Worm (Caenorhabditis elegans) whole organism, late embryonic: ENCODE measurements around the gene F59A6.13.

Experiments used
- C38D4.7 ChIP-seq: fragments of 200-800 bp; sonication (Bioruptor generic); optimal IDR thresholded peaks from 2 replicates; lab custom pipeline; 2018; ENCODE audit warnings: mild to moderate bottlenecking, missing genetic modification characterization, moderate library complexity, missing compliant biosample characterization
- F13H6.1 ChIP-seq: sonication (generic microtip); optimal IDR thresholded peaks from 2 replicates; lab custom pipeline; 2016; ENCODE audit warnings: missing genetic modification characterization, missing compliant biosample characterization
- K09A11.1 ChIP-seq: sonication (generic microtip); optimal IDR thresholded peaks from 2 replicates; lab custom pipeline; 2017; ENCODE audit warnings: antibody characterized with exemption, mild to moderate bottlenecking, missing genetic modification characterization, missing compliant biosample characterization; ENCODE audit not compliant: insufficient read depth
- ahr-1 ChIP-seq: sonication (generic microtip); optimal IDR thresholded peaks from 2 replicates; lab custom pipeline; 2016; ENCODE audit warnings: missing genetic modification characterization, missing compliant biosample characterization
- ama-1 ChIP-seq: fragments of 150-350 bp; optimal IDR thresholded peaks from 2 replicates; lab custom pipeline; 2014
- ceh-18 ChIP-seq: sonication (generic microtip); optimal IDR thresholded peaks from 2 replicates; lab custom pipeline; 2016; ENCODE audit warnings: missing genetic modification characterization, missing compliant biosample characterization
- ceh-19 ChIP-seq: fragments of 200-800 bp; sonication (Bioruptor generic); optimal IDR thresholded peaks from 2 replicates; lab custom pipeline; 2018; ENCODE audit warnings: mild to moderate bottlenecking, missing genetic modification characterization, missing compliant biosample characterization
- ceh-2 ChIP-seq: sonication (generic microtip); optimal IDR thresholded peaks from 2 replicates; lab custom pipeline; 2016; ENCODE audit warnings: missing genotype, missing genetic modification characterization, missing compliant biosample characterization
- ceh-24 ChIP-seq: sonication (generic microtip); optimal IDR thresholded peaks from 2 replicates; lab custom pipeline; 2016; ENCODE audit warnings: mild to moderate bottlenecking, missing genetic modification characterization, missing compliant biosample characterization
- ceh-31 ChIP-seq: sonication (generic microtip); optimal IDR thresholded peaks from 2 replicates; lab custom pipeline; 2016; ENCODE audit warnings: missing genetic modification characterization, missing compliant biosample characterization
- ceh-34 ChIP-seq: sonication (generic microtip); optimal IDR thresholded peaks from 2 replicates; lab custom pipeline; 2016; ENCODE audit warnings: mild to moderate bottlenecking, missing genetic modification characterization, missing compliant biosample characterization
- ceh-6 ChIP-seq: fragments of 200-800 bp; sonication (Bioruptor generic); optimal IDR thresholded peaks from 2 replicates; lab custom pipeline; 2018; ENCODE audit warnings: mild to moderate bottlenecking, missing genetic modification characterization, missing compliant biosample characterization
- che-1 ChIP-seq: sonication (generic microtip); optimal IDR thresholded peaks from 2 replicates; lab custom pipeline; 2016; ENCODE audit warnings: mild to moderate bottlenecking, missing genetic modification characterization, missing compliant biosample characterization
- dmd-4 ChIP-seq: sonication (generic microtip); optimal IDR thresholded peaks from 2 replicates; lab custom pipeline; 2016; ENCODE audit warnings: borderline replicate concordance, missing genetic modification characterization, missing compliant biosample characterization
- elt-2 ChIP-seq: sonication (generic microtip); optimal IDR thresholded peaks from 2 replicates; lab custom pipeline; 2016; ENCODE audit warnings: missing genetic modification reagents, missing genetic modification characterization, missing compliant biosample characterization
- elt-4 ChIP-seq: sonication (generic microtip); optimal IDR thresholded peaks from 2 replicates; lab custom pipeline; 2016; ENCODE audit warnings: missing genetic modification characterization, missing compliant biosample characterization
- eyg-1 ChIP-seq: sonication (generic microtip); optimal IDR thresholded peaks from 2 replicates; lab custom pipeline; 2016; ENCODE audit warnings: missing genotype, missing genetic modification characterization, missing compliant biosample characterization
- gmeb-2 ChIP-seq: sonication (generic microtip); optimal IDR thresholded peaks from 2 replicates; lab custom pipeline; 2016; ENCODE audit warnings: missing genetic modification characterization, inconsistent platforms, missing compliant biosample characterization
- hlh-13 ChIP-seq: fragments of 200-800 bp; sonication (Bioruptor generic); optimal IDR thresholded peaks from 2 replicates; lab custom pipeline; 2018; ENCODE audit warnings: mild to moderate bottlenecking, missing genetic modification characterization, missing compliant biosample characterization
- hlh-15 ChIP-seq: sonication (generic microtip); optimal IDR thresholded peaks from 2 replicates; lab custom pipeline; 2016; ENCODE audit warnings: missing genetic modification characterization, missing compliant biosample characterization
- hlh-30 ChIP-seq: sonication (generic microtip); optimal IDR thresholded peaks from 2 replicates; lab custom pipeline; 2017; ENCODE audit warnings: antibody characterized with exemption, missing genetic modification characterization, missing compliant biosample characterization; ENCODE audit not compliant: insufficient read depth
- hlh-6 ChIP-seq: sonication (generic microtip); optimal IDR thresholded peaks from 2 replicates; lab custom pipeline; 2016; ENCODE audit warnings: missing genotype, missing genetic modification characterization, missing compliant biosample characterization
- hlh-8 ChIP-seq: sonication (generic microtip); optimal IDR thresholded peaks from 2 replicates; lab custom pipeline; 2016; ENCODE audit warnings: missing genotype, missing genetic modification characterization, missing compliant biosample characterization
- nfya-1 ChIP-seq: sonication (generic microtip); optimal IDR thresholded peaks from 2 replicates; lab custom pipeline; 2017; ENCODE audit warnings: missing genetic modification characterization, mild to moderate bottlenecking, missing compliant biosample characterization, antibody characterized with exemption, moderate library complexity
- pag-3 ChIP-seq: sonication (generic microtip); optimal IDR thresholded peaks from 2 replicates; lab custom pipeline; 2016; ENCODE audit warnings: missing compliant biosample characterization, missing genetic modification characterization, borderline replicate concordance
- pat-9 ChIP-seq: fragments of 200-800 bp; sonication (Bioruptor generic); optimal IDR thresholded peaks from 2 replicates; lab custom pipeline; 2018; ENCODE audit warnings: mild to moderate bottlenecking, missing genetic modification characterization, moderate library complexity, missing compliant biosample characterization
- sox-4 ChIP-seq: sonication (generic microtip); optimal IDR thresholded peaks from 2 replicates; lab custom pipeline; 2017; ENCODE audit warnings: mild to moderate bottlenecking, missing genetic modification characterization, inconsistent platforms, missing compliant biosample characterization
- syd-9 ChIP-seq: sonication (generic microtip); optimal IDR thresholded peaks from 2 replicates; lab custom pipeline; 2016; ENCODE audit warnings: mild to moderate bottlenecking, missing genetic modification characterization, moderate library complexity, missing compliant biosample characterization
- tbx-2 ChIP-seq: sonication (generic microtip); optimal IDR thresholded peaks from 2 replicates; lab custom pipeline; 2016; ENCODE audit warnings: missing genetic modification characterization, missing compliant biosample characterization
- unc-3 ChIP-seq, 2 experiments: fragments of 200-800 bp in 1 of 2; sonication (Bioruptor generic) in 1 of 2; sonication (generic microtip) in 1 of 2; conservative IDR thresholded peaks in 1 of 2; optimal IDR thresholded peaks in 1 of 2; 2 replicates each; pipeline versions ENCODE4 v1.3.6 to Lab custom; 2016 to 2022; ENCODE audit warnings: missing compliant biosample characterization in 2 of 2, missing genetic modification characterization in 2 of 2, missing genetic modification reagents in 1 of 2
- unc-55 ChIP-seq: sonication (generic microtip); optimal IDR thresholded peaks from 2 replicates; lab custom pipeline; 2017; ENCODE audit warnings: missing biosample characterization, missing genetic modification reagents, missing genetic modification characterization
- ztf-16 ChIP-seq: sonication (generic microtip); optimal IDR thresholded peaks from 2 replicates; lab custom pipeline; 2017; ENCODE audit warnings: missing genetic modification characterization, missing compliant biosample characterization

F59A6.13 gene

ce11 chrII:5022381-5022855 lies at the start of gene F59A6.13, which contains the start of gene nsy-1:
F59A6.13 (plus strand) TSS chrII:5022805.
nsy-1 (plus strand) TSS chrII:5022757.
- TF ChIP-seq ceh-6 (no peak), C38D4.7 (GFP tag; lab: Kevin White, UChicago) (no peak), che-1 (no peak), pag-3 (tag; lab: Kevin White, UChicago) (no peak), ceh-24 (no peak), ceh-31 (tag; lab: Kevin White, UChicago) (no peak)
- TF ChIP-seq, all 69 proteins: peak for 0

- no peak for TF ChIP-seq F13H6.1 (tag; lab: Kevin White, UChicago)
- peak; percentile 93 for TF ChIP-seq ceh-34
- TF ChIP-seq, all 69 proteins: peak for 1
Measured at ce11 chrII:4974448-4974951, 48.1 kb upstream of the F59A6.13 start.

ce11 chrII:4975311-4975710 lies 47.3 kb upstream of the F59A6.13 start:
- no peak for TF ChIP-seq ztf-16 (tag; lab: Kevin White, UChicago)
- peak; percentile 87 for TF ChIP-seq ceh-34
- TF ChIP-seq elt-4 (tag; lab: Kevin White, UChicago): no peak
- TF ChIP-seq, all 69 proteins: peak for 1

ce11 chrII:4981682-4982404 lies 40.8 kb upstream of the F59A6.13 start:
- no peak for TF ChIP-seq ceh-2
- TF ChIP-seq syd-9 (tag; lab: Kevin White, UChicago): no peak
- no peak for TF ChIP-seq hlh-8
- TF ChIP-seq ceh-19 (GFP tag; lab: Kevin White, UChicago): no peak
- no peak for TF ChIP-seq ahr-1 (tag; lab: Kevin White, UChicago)
- no peak for TF ChIP-seq hlh-13 (GFP tag; lab: Kevin White, UChicago)
- TF ChIP-seq hlh-15 (tag; lab: Kevin White, UChicago): no peak
- no peak for TF ChIP-seq elt-2 (tag; lab: Kevin White, UChicago)
- TF ChIP-seq nfya-1 (tag; lab: Kevin White, UChicago): no peak
- no peak for TF ChIP-seq tbx-2

ce11 chrII:4984151-4984550 lies 38.5 kb upstream of the F59A6.13 start:
- TF ChIP-seq elt-2 (tag; lab: Kevin White, UChicago): peak; percentile 96
- TF ChIP-seq K09A11.1 (tag; lab: Kevin White, UChicago): no peak
- TF ChIP-seq, all 69 proteins: peak for 1

- TF ChIP-seq elt-2 (tag; lab: Kevin White, UChicago) (peak; percentile 78), unc-55 (GFP tag; lab: Kevin White, UChicago) (peak; percentile 63), pat-9 (tag; lab: Kevin White, UChicago) (no peak)
Measured at ce11 chrII:4985961-4986503, 36.6 kb upstream of the F59A6.13 start.

ce11 chrII:4986664-4987063 lies 35.9 kb upstream of the F59A6.13 start:
- TF ChIP-seq unc-3 (GFP tag; conservative IDR thresholded peaks at IDR 0.05; lab: Robert Waterston, UW) (no peak), unc-3 (tag; optimal IDR thresholded peaks at IDR 0.05; lab: Kevin White, UChicago) (no peak), hlh-6 (no peak), ama-1 (lab: Kevin White, UChicago) (no peak), sox-4 (tag; lab: Kevin White, UChicago) (no peak), dmd-4 (tag; lab: Kevin White, UChicago) (no peak), eyg-1 (tag; lab: Kevin White, UChicago) (no peak), gmeb-2 (no peak), ceh-18 (tag; lab: Kevin White, UChicago) (no peak), ceh-34 (no peak), ceh-24 (no peak), hlh-30 (tag; lab: Kevin White, UChicago) (no peak), hlh-15 (tag; lab: Kevin White, UChicago) (no peak)
